Fruit fly (Drosophila melanogaster) whole organism, prepupa: ENCODE measurements around the gene CG15386.

Experiments used
- CG7368 ChIP-seq: fragments of 200-800 bp; sonication (Bioruptor generic); optimal IDR thresholded peaks from 3 replicates; lab custom pipeline; 2016; ENCODE audit warnings: missing biosample characterization, missing genetic modification characterization
- CG9139 ChIP-seq: fragments of 200-800 bp; sonication (Bioruptor generic); optimal IDR thresholded peaks from 3 replicates; lab custom pipeline; 2017; ENCODE audit warnings: missing biosample characterization, mild to moderate bottlenecking, missing genetic modification characterization
- Eip78C ChIP-seq: fragments of 200-800 bp; sonication (Bioruptor generic); peaks from one replicate; lab custom pipeline; 2016; ENCODE audit warnings: missing biosample characterization, missing genetic modification characterization
- OdsH ChIP-seq: fragments of 200-800 bp; sonication (Bioruptor generic); optimal IDR thresholded peaks from 3 replicates; lab custom pipeline; 2016; ENCODE audit warnings: missing biosample characterization, missing genetic modification characterization
- fd59A ChIP-seq: fragments of 200-800 bp; sonication (Bioruptor generic); optimal IDR thresholded peaks from 2 replicates; lab custom pipeline; 2017; ENCODE audit warnings: missing biosample characterization, mild to moderate bottlenecking, missing genetic modification characterization, missing genetic modification reagents

DNA sequence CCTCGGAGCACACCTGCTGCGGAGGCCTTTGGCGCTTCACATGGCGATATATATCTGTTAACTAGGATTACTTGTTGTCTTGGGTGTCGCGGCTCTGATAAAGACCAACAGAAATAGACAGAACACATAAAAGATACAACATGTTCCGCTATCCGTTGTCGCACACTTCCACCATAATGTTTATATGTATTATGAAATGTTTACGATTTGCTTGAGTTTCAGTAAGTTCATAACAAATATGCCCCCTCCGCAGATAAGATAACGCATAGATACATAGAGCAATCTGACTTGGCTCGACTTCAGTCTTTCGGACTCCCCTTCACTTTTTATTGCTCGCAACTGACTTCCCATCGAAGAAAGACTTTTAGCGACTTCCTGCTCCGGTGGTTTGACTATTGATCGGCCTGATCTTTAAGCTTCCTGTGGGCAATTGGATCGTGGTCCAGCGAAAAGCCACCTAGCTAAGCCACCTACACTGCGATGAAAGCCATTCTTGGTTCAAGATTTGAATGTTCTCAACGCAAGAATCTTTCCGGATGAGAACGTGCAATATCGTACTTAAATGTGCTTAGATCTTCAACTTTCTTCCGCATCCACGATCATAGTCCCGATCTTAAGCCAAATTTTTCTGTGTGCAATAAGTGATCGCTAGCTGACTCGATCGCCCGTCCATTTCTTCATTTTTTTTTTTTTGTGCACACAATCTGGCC is 48.7 kb downstream of the CG15386 start:
- TF ChIP-seq CG7368 (GFP tag; lab: Kevin White, UChicago) (peak; percentile 49), fd59A (peak; percentile 66), Eip78C (peak; percentile 83), CG9139 (GFP tag; lab: Kevin White, UChicago) (no peak), OdsH (GFP tag; lab: Kevin White, UChicago) (peak; percentile 44)
